Fruit fly (Drosophila melanogaster): ENCODE measurements around the gene mRNA-cap.

mRNA-cap gene

dm6 chrX:14242941-14243736 is 517 bp upstream of the mRNA-cap start, which contains the start of gene CG32599 (continued):
- no peak for TF ChIP-seq CG10321 (GFP tag; IDR thresholded peaks at IDR 0.05)
- peak; percentile 3 for TF ChIP-seq CG12104 (GFP tag; optimal IDR thresholded peaks at IDR 0.05)
- TF ChIP-seq CG18011 (GFP tag; optimal IDR thresholded peaks at IDR 0.05) = no peak
- no peak for TF ChIP-seq CG7987 (GFP tag; optimal IDR thresholded peaks at IDR 0.05)
- TF ChIP-seq CG11093 (GFP tag; IDR thresholded peaks at IDR 0.05) = no peak
- TF ChIP-seq Hand (GFP tag; optimal IDR thresholded peaks at IDR 0.05) = no peak
- TF ChIP-seq CG3163 (GFP tag; optimal IDR thresholded peaks at IDR 0.05) = no peak
- TF ChIP-seq Dfd (GFP tag; optimal IDR thresholded peaks at IDR 0.05) = no peak
- TF ChIP-seq Dek (tag; optimal IDR thresholded peaks at IDR 0.05) = no peak
- peak; percentile 59; the same call in 2 of the 3 replicates for TF ChIP-seq CG14860 (GFP tag; IDR thresholded peaks at IDR 0.05; ENCODE audit: partially characterized antibody)
- TF ChIP-seq sug (tag; optimal IDR thresholded peaks at IDR 0.05) = no peak
- peak; percentile 40 for TF ChIP-seq Ssrp (tag; optimal IDR thresholded peaks at IDR 0.05)
- no peak for TF ChIP-seq Camta (GFP tag; optimal IDR thresholded peaks at IDR 0.05)
- TF ChIP-seq pros (GFP tag; optimal IDR thresholded peaks at IDR 0.05) = no peak
- TF ChIP-seq kah (GFP tag; optimal IDR thresholded peaks at IDR 0.05) = no peak
- no peak for TF ChIP-seq ro (GFP tag; IDR thresholded peaks at IDR 0.05)
- TF ChIP-seq ash1 (GFP tag; optimal IDR thresholded peaks at IDR 0.05) = no peak
- no peak for TF ChIP-seq ems (GFP tag; optimal IDR thresholded peaks at IDR 0.05)
- peak; percentile 64 for TF ChIP-seq BEAF-32 (GFP tag; optimal IDR thresholded peaks at IDR 0.05)
- no peak for TF ChIP-seq CG15011 (GFP tag; optimal IDR thresholded peaks at IDR 0.05)
- TF ChIP-seq grn (GFP tag; optimal IDR thresholded peaks at IDR 0.05) = no peak
- TF ChIP-seq CG9437 (GFP tag; optimal IDR thresholded peaks at IDR 0.05) = no peak
- TF ChIP-seq unpg (GFP tag; optimal IDR thresholded peaks at IDR 0.05) = peak; percentile 60
- TF ChIP-seq CG6254 (GFP tag; optimal IDR thresholded peaks at IDR 0.05) = no peak
- no peak for TF ChIP-seq tup (GFP tag; optimal IDR thresholded peaks at IDR 0.05)
- no peak for TF ChIP-seq CG4617 (GFP tag; optimal IDR thresholded peaks at IDR 0.05; ENCODE audit: borderline replicate concordance)
- peak; percentile 59 for TF ChIP-seq bbx (GFP tag; IDR thresholded peaks at IDR 0.05; ENCODE audit: partially characterized antibody)
- TF ChIP-seq sima (GFP tag; optimal IDR thresholded peaks at IDR 0.05) = no peak
- no peak; the same call in 1 of the 2 replicates for TF ChIP-seq Ravus (GFP tag; IDR thresholded peaks at IDR 0.05)
- TF ChIP-seq lola (GFP tag; optimal IDR thresholded peaks at IDR 0.05) = peak in 1 of 3 experiments; percentile 16
- no peak for TF ChIP-seq CG7556 (GFP tag; optimal IDR thresholded peaks at IDR 0.05)
- TF ChIP-seq Ada2b (GFP tag; IDR thresholded peaks at IDR 0.05) = peak; percentile 53
- no peak for TF ChIP-seq Usf (GFP tag; optimal IDR thresholded peaks at IDR 0.05)
- peak; percentile 67 for TF ChIP-seq CG30020 (tag; optimal IDR thresholded peaks at IDR 0.05)
- peak; percentile 47; the same call in 1 of the 2 replicates for TF ChIP-seq hbn (GFP tag; IDR thresholded peaks at IDR 0.05; ENCODE audit: partially characterized antibody)
- TF ChIP-seq Mrtf (GFP tag; IDR thresholded peaks at IDR 0.05) = no peak
- TF ChIP-seq Sox100B (GFP tag; optimal IDR thresholded peaks at IDR 0.05) = peak; percentile 27
- no peak for TF ChIP-seq ham (GFP tag; IDR thresholded peaks at IDR 0.05)
- TF ChIP-seq nerfin-2 (GFP tag; IDR thresholded peaks at IDR 0.05; ENCODE audit: partially characterized antibody) = peak; percentile 61
- TF ChIP-seq wor (GFP tag; IDR thresholded peaks at IDR 0.05) = no peak
- TF ChIP-seq trem (tag; optimal IDR thresholded peaks at IDR 0.05) = no peak
- TF ChIP-seq gt (GFP tag; IDR thresholded peaks at IDR 0.05) = no peak
- no peak for TF ChIP-seq HmgZ (tag; optimal IDR thresholded peaks at IDR 0.05)
- TF ChIP-seq Meics (GFP tag; optimal IDR thresholded peaks at IDR 0.05) = peak; percentile 20
- no peak for TF ChIP-seq pfk (GFP tag; optimal IDR thresholded peaks at IDR 0.05)
- peak; percentile 62 for TF ChIP-seq amos (GFP tag; IDR thresholded peaks at IDR 0.05; ENCODE audit: partially characterized antibody)
- TF ChIP-seq psq (GFP tag; optimal IDR thresholded peaks at IDR 0.05) = no peak
- TF ChIP-seq org-1 (GFP tag; optimal IDR thresholded peaks at IDR 0.05) = no peak
